Fruit fly (Drosophila melanogaster): ENCODE measurements around the gene CG12592.

DNA sequence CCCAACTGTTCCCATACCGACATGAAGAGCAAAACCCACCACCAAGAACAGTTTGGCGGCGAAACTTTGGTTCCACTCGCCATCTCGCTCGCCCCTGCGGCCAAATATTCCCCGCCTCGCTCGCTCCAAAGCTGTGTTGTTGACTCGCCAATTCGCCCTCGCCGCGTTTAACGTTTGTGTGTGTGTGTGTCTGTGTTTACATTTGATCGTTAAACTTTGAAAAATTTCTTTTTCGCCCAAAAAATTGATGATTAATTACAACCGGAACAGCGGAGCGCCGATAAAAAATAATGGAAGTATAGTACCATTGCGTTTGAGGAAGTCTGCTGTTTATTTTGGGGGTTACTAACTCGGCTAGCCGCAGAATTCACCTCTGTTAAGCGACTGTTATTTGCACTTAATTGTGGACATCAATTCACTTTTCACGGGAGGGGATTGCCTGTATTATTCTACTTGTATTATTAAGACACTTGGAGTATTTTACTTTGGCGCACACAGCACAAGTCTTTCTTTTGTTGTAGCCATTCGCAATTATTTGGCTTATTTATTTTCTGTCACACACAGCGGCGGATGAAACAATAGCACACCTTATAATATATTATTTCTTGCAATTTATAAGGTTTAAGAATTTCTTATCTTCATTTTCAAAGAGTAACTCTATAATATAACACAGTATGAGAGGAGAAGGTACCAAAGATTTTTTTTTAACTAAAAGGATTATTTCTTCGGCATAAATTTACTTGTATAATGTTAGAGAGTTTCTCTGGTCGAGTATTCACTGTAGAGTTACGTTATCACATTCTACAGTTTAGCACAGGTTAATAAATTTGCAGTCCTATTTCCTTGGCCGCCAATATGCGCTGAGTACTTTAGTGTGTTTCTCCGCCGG, 12.8 kb downstream of the CG12592 start:
- peak; percentile 72 for TF ChIP-seq Lpt (GFP tag; optimal IDR thresholded peaks at IDR 0.05)
- peak; percentile 63 for TF ChIP-seq Ets96B (tag; optimal IDR thresholded peaks at IDR 0.05)
- no peak for TF ChIP-seq CG8119 (GFP tag; IDR thresholded peaks at IDR 0.05)
- TF ChIP-seq esn (GFP tag; optimal IDR thresholded peaks at IDR 0.05) = peak; percentile 91
- TF ChIP-seq CG6163 (GFP tag; IDR thresholded peaks at IDR 0.05) = no peak
- peak; percentile 89 for TF ChIP-seq Hr39 (GFP tag; optimal IDR thresholded peaks at IDR 0.05)
- peak; percentile 100 for TF ChIP-seq fkh (GFP tag; optimal IDR thresholded peaks at IDR 0.05)
- TF ChIP-seq Sox102F (GFP tag; optimal IDR thresholded peaks at IDR 0.05) = peak; percentile 78
- TF ChIP-seq pdm3 (GFP tag; optimal IDR thresholded peaks at IDR 0.05) = peak; percentile 85
- peak; percentile 90 for TF ChIP-seq svp (GFP tag)
- peak; percentile 62 for TF ChIP-seq CG7368 (GFP tag; optimal IDR thresholded peaks at IDR 0.05)
- no peak for TF ChIP-seq CG16779 (tag; optimal IDR thresholded peaks at IDR 0.05)
